Worm (Caenorhabditis elegans) whole organism, L1 larva: ENCODE results near the gene ceh-31.

Experiments used
- C34B4.2 ChIP-seq: sonication (generic microtip); optimal IDR thresholded peaks from 2 replicates; lab custom pipeline; 2017; ENCODE audit warnings: mild to moderate bottlenecking, missing genetic modification characterization, missing compliant biosample characterization
- Y116A8C.19 ChIP-seq: sonication (generic microtip); optimal IDR thresholded peaks from 2 replicates; lab custom pipeline; 2016; ENCODE audit warnings: missing compliant biosample characterization, missing genetic modification characterization, borderline replicate concordance
- aha-1 ChIP-seq: fragments of 150-350 bp; optimal IDR thresholded peaks from 2 replicates; lab custom pipeline; 2014; ENCODE audit warnings: missing biosample characterization, missing genetic modification characterization
- aly-2 ChIP-seq: fragments of 150-350 bp; optimal IDR thresholded peaks from 2 replicates; lab custom pipeline; 2014; ENCODE audit warnings: missing biosample characterization, missing genetic modification characterization
- ceh-8 ChIP-seq: fragments of 200-800 bp; sonication (Bioruptor generic); optimal IDR thresholded peaks from 2 replicates; lab custom pipeline; 2018; ENCODE audit warnings: mild to moderate bottlenecking, missing genetic modification characterization, moderate library complexity, missing compliant biosample characterization
- ceh-82 ChIP-seq, 3 experiments: fragments of 150-350 bp in 1 of 3; sonication (generic microtip) in 2 of 3; optimal IDR thresholded peaks; 2 replicates each; lab custom pipeline; 2014 to 2017; ENCODE audit warnings: missing biosample characterization in 3 of 3, missing genetic modification characterization in 3 of 3
- ceh-90 ChIP-seq: sonication (generic microtip); optimal IDR thresholded peaks from 2 replicates; lab custom pipeline; 2016; ENCODE audit warnings: missing genetic modification characterization, missing compliant biosample characterization
- ces-1 ChIP-seq: fragments of 150-350 bp; optimal IDR thresholded peaks from 2 replicates; lab custom pipeline; 2014; ENCODE audit warnings: missing biosample characterization, missing genetic modification reagents, missing genetic modification characterization
- dpl-1 ChIP-seq, 3 experiments: fragments of 150-350 bp in 2 of 3; sonication (generic microtip) in 1 of 3; optimal IDR thresholded peaks; 2 replicates each; lab custom pipeline; 2014 to 2017; ENCODE audit warnings: missing biosample characterization in 3 of 3, missing genetic modification characterization in 3 of 3, missing genetic modification reagents in 3 of 3
- dsc-1 ChIP-seq: sonication (generic microtip); optimal IDR thresholded peaks from 2 replicates; lab custom pipeline; 2016; ENCODE audit warnings: mild to moderate bottlenecking, missing genetic modification characterization, missing compliant biosample characterization
- efl-3 ChIP-seq: fragments of 200-800 bp; sonication (Bioruptor generic); optimal IDR thresholded peaks from 2 replicates; lab custom pipeline; 2018; ENCODE audit warnings: mild to moderate bottlenecking, missing genetic modification characterization, missing compliant biosample characterization
- egl-13 ChIP-seq: sonication (generic microtip); optimal IDR thresholded peaks from 2 replicates; lab custom pipeline; 2016; ENCODE audit warnings: missing genotype, missing genetic modification reagents, missing genetic modification characterization, missing compliant biosample characterization
- elt-2 ChIP-seq: sonication (generic microtip); optimal IDR thresholded peaks from 2 replicates; lab custom pipeline; 2016; ENCODE audit warnings: missing genetic modification characterization, mild to moderate bottlenecking, inconsistent platforms, missing compliant biosample characterization, missing genetic modification reagents
- elt-3 ChIP-seq, 6 experiments: fragments of 150-350 bp in 1 of 6; sonication (generic microtip); optimal IDR thresholded peaks; 2 replicates each; lab custom pipeline; 2017 to 2018; ENCODE audit warnings: missing biosample characterization in 6 of 6, missing genetic modification characterization in 6 of 6, inconsistent platforms in 1 of 6
- ets-5 ChIP-seq: fragments of 200-800 bp; sonication (Bioruptor generic); IDR thresholded peaks from 2 replicates; pipeline ENCODE4 v1.3.6; 2022; ENCODE audit warnings: missing genetic modification characterization, missing compliant biosample characterization
- fkh-10 ChIP-seq: sonication (generic microtip); optimal IDR thresholded peaks from 2 replicates; lab custom pipeline; 2017; ENCODE audit warnings: missing biosample characterization, missing genetic modification reagents, missing genetic modification characterization
- fkh-4 ChIP-seq: sonication (generic microtip); optimal IDR thresholded peaks from 2 replicates; lab custom pipeline; 2016; ENCODE audit warnings: missing compliant biosample characterization, missing genetic modification characterization, borderline replicate concordance
- grh-1 ChIP-seq: fragments of 200-800 bp; sonication (Bioruptor generic); IDR thresholded peaks from 2 replicates; pipeline ENCODE4 v1.3.6; 2022; ENCODE audit warnings: missing genetic modification reagents, missing genetic modification characterization, missing compliant biosample characterization
- irx-1 ChIP-seq: sonication (generic microtip); optimal IDR thresholded peaks from 2 replicates; lab custom pipeline; 2016; ENCODE audit warnings: missing genetic modification characterization, missing compliant biosample characterization
- isw-1 ChIP-seq: fragments of 200-800 bp; sonication (Bioruptor generic); IDR thresholded peaks from 2 replicates; pipeline ENCODE4 v1.3.6; 2022; ENCODE audit warnings: missing genetic modification characterization, missing compliant biosample characterization
- lin-14 ChIP-seq: fragments of 200-800 bp; sonication (Bioruptor generic); optimal IDR thresholded peaks from 2 replicates; lab custom pipeline; 2018; ENCODE audit warnings: mild to moderate bottlenecking, missing genetic modification characterization, moderate library complexity, missing compliant biosample characterization
- lin-15B ChIP-seq: fragments of 150-350 bp; sonication (generic microtip); optimal IDR thresholded peaks from 3 replicates; lab custom pipeline; 2014; ENCODE audit warnings: missing biosample characterization, missing genetic modification characterization
- lin-39 ChIP-seq: fragments of 150-350 bp; optimal IDR thresholded peaks from 2 replicates; lab custom pipeline; 2014; ENCODE audit warnings: missing biosample characterization, missing genetic modification reagents, missing genetic modification characterization
- lir-3 ChIP-seq: sonication (generic microtip); optimal IDR thresholded peaks from 2 replicates; lab custom pipeline; 2016; ENCODE audit warnings: mild to moderate bottlenecking, missing genetic modification characterization, moderate library complexity, missing compliant biosample characterization; ENCODE audit not compliant: poor library complexity
- lsy-2 ChIP-seq, 2 experiments: fragments of 150-350 bp; optimal IDR thresholded peaks; 2 replicates each; lab custom pipeline; 2014; ENCODE audit warnings: missing biosample characterization in 2 of 2, missing genetic modification characterization in 2 of 2
- mab-9 ChIP-seq: fragments of 200-800 bp; sonication (Bioruptor generic); IDR thresholded peaks from 2 replicates; pipeline ENCODE4 v1.3.6; 2022; ENCODE audit warnings: missing genetic modification reagents, missing genetic modification characterization, missing compliant biosample characterization
- mdl-1 ChIP-seq, 2 experiments: fragments of 150-350 bp; optimal IDR thresholded peaks; 2 replicates each; lab custom pipeline; 2014 to 2017; ENCODE audit warnings: missing biosample characterization in 2 of 2, missing genetic modification characterization in 2 of 2, inconsistent platforms in 1 of 2
- mef-2 ChIP-seq: fragments of 150-350 bp; optimal IDR thresholded peaks from 2 replicates; lab custom pipeline; 2014; ENCODE audit warnings: missing biosample characterization, missing genetic modification characterization
- mep-1 ChIP-seq: fragments of 150-350 bp; optimal IDR thresholded peaks from 2 replicates; lab custom pipeline; 2014; ENCODE audit warnings: missing biosample characterization, missing genetic modification characterization
- nhr-11 ChIP-seq: fragments of 150-350 bp; optimal IDR thresholded peaks from 2 replicates; lab custom pipeline; 2014; ENCODE audit warnings: missing biosample characterization, missing genetic modification characterization
- nhr-12 ChIP-seq: sonication (generic microtip); optimal IDR thresholded peaks from 2 replicates; lab custom pipeline; 2017; ENCODE audit warnings: missing biosample characterization, missing genetic modification characterization
- nhr-19 ChIP-seq: fragments of 200-800 bp; sonication (Bioruptor generic); conservative IDR thresholded peaks from 2 replicates; pipeline ENCODE4 v1.3.6; 2022; ENCODE audit warnings: missing genetic modification characterization, missing compliant biosample characterization
- nhr-20 ChIP-seq: sonication (generic microtip); optimal IDR thresholded peaks from 2 replicates; lab custom pipeline; 2016; ENCODE audit warnings: mild to moderate bottlenecking, missing genetic modification characterization, missing compliant biosample characterization
- nhr-237 ChIP-seq: fragments of 150-350 bp; optimal IDR thresholded peaks from 2 replicates; lab custom pipeline; 2014; ENCODE audit warnings: missing biosample characterization, missing genetic modification characterization
- nhr-28 ChIP-seq: fragments of 150-350 bp; optimal IDR thresholded peaks from 2 replicates; lab custom pipeline; 2014; ENCODE audit warnings: missing biosample characterization, missing genetic modification characterization
- nhr-71 ChIP-seq: sonication (generic microtip); optimal IDR thresholded peaks from 2 replicates; lab custom pipeline; 2016; ENCODE audit warnings: mild to moderate bottlenecking, missing genetic modification characterization, moderate library complexity, missing compliant biosample characterization
- nhr-84 ChIP-seq: sonication (generic microtip); optimal IDR thresholded peaks from 2 replicates; lab custom pipeline; 2017; ENCODE audit warnings: missing biosample characterization, missing genetic modification characterization
- nhr-85 ChIP-seq: sonication (generic microtip); peaks from one replicate; lab custom pipeline; 2016; ENCODE audit warnings: missing genetic modification characterization, inconsistent platforms, missing compliant biosample characterization
- nhr-90 ChIP-seq: sonication (generic microtip); optimal IDR thresholded peaks from 2 replicates; lab custom pipeline; 2016; ENCODE audit warnings: mild to moderate bottlenecking, missing genetic modification characterization, missing compliant biosample characterization; ENCODE audit not compliant: poor library complexity
- pag-3 ChIP-seq: sonication (generic microtip); optimal IDR thresholded peaks from 2 replicates; lab custom pipeline; 2017; ENCODE audit warnings: missing genetic modification characterization, mild to moderate bottlenecking, missing compliant biosample characterization, antibody characterized with exemption, borderline replicate concordance; ENCODE audit not compliant: insufficient read depth
- pqm-1 ChIP-seq: sonication (generic microtip); optimal IDR thresholded peaks from 3 replicates; lab custom pipeline; 2017; ENCODE audit warnings: missing biosample characterization, missing genetic modification characterization
- snu-23 ChIP-seq: sonication (generic microtip); optimal IDR thresholded peaks from 2 replicates; lab custom pipeline; 2016; ENCODE audit warnings: missing genetic modification characterization, missing compliant biosample characterization
- swsn-7 ChIP-seq: sonication (generic microtip); optimal IDR thresholded peaks from 2 replicates; lab custom pipeline; 2016; ENCODE audit warnings: missing genetic modification characterization, missing compliant biosample characterization
- tlp-1 ChIP-seq: fragments of 150-350 bp; optimal IDR thresholded peaks from 2 replicates; lab custom pipeline; 2014; ENCODE audit warnings: missing biosample characterization, missing genetic modification characterization
- unc-130 ChIP-seq: fragments of 150-350 bp; optimal IDR thresholded peaks from 2 replicates; lab custom pipeline; 2017; ENCODE audit warnings: missing biosample characterization, missing genetic modification characterization, inconsistent platforms
- unc-62 ChIP-seq: fragments of 150-350 bp; optimal IDR thresholded peaks from 2 replicates; lab custom pipeline; 2014; ENCODE audit warnings: missing biosample characterization, missing genetic modification reagents, missing genetic modification characterization
- unc-86 ChIP-seq: sonication (generic microtip); optimal IDR thresholded peaks from 2 replicates; lab custom pipeline; 2016; ENCODE audit warnings: missing genetic modification characterization, missing compliant biosample characterization
- xbp-1 ChIP-seq: sonication (generic microtip); optimal IDR thresholded peaks from 2 replicates; lab custom pipeline; 2016; ENCODE audit warnings: missing genetic modification characterization, missing compliant biosample characterization
- ztf-4 ChIP-seq: fragments of 150-350 bp; optimal IDR thresholded peaks from 2 replicates; lab custom pipeline; 2014; ENCODE audit warnings: missing biosample characterization, missing genetic modification characterization

ceh-31 gene

DNA sequence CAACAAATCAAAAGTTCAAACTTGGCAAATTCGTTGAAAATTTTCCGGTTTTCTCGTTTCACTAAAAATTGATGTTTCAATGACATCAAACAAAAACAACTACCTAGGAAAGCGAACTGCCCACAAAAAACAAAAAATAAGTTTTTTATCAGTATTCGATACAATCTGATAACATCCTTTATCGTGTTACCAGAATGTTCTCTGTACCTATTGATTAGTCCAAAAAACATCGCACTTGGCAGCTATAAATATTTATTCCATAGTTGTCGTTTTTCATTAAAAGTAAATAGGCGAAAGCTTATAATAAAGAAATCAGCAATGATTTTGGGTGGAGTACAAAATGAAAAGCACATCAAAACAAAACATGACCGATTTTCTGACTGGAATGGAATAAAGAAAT, 47.0 kb upstream of the ceh-31 start (continued):
- TF ChIP-seq nhr-19 (GFP tag; lab: Robert Waterston, UW) (peak; percentile 33; the same call in 1 of the 2 replicates), lin-39 (tag; lab: Kevin White, UChicago) (no peak), mdl-1 (tag; optimal IDR thresholded peaks at IDR 0.05; lab: Kevin White, UChicago) (no peak), mep-1 (tag; lab: Kevin White, UChicago) (no peak), nhr-237 (no peak), unc-86 (tag; lab: Kevin White, UChicago) (no peak), aly-2 (peak; percentile 85), ceh-8 (no peak), fkh-4 (tag; lab: Kevin White, UChicago) (no peak), dsc-1 (tag; lab: Kevin White, UChicago) (no peak), nhr-12 (no peak), elt-2 (tag; lab: Kevin White, UChicago) (peak; percentile 79), mef-2 (tag; lab: Kevin White, UChicago) (no peak), lsy-2 (tag; optimal IDR thresholded peaks at IDR 0.05; lab: Kevin White, UChicago) (no peak), ceh-90 (tag; lab: Kevin White, UChicago) (no peak), irx-1 (tag; lab: Kevin White, UChicago) (no peak), dpl-1 (GFP tag; optimal IDR thresholded peaks at IDR 0.05; lab: Kevin White, UChicago) (no peak), elt-3 (tag; optimal IDR thresholded peaks at IDR 0.05; lab: Kevin White, UChicago) (peak in 1 of 6 experiments; percentile 80), swsn-7 (tag; lab: Kevin White, UChicago) (no peak), lin-15B (no peak), nhr-71 (tag; lab: Kevin White, UChicago) (peak; percentile 48), egl-13 (tag; lab: Kevin White, UChicago) (no peak), nhr-20 (tag; lab: Kevin White, UChicago) (peak; percentile 40), snu-23 (peak; percentile 26), efl-3 (GFP tag; lab: Kevin White, UChicago) (no peak), lir-3 (tag; lab: Kevin White, UChicago) (no peak), nhr-85 (peak; percentile 88), pag-3 (no peak), xbp-1 (tag; lab: Kevin White, UChicago) (no peak), nhr-90 (tag; lab: Kevin White, UChicago) (peak; percentile 41), ztf-4 (tag; lab: Kevin White, UChicago) (peak; percentile 37), lin-14 (GFP tag; lab: Kevin White, UChicago) (peak; percentile 31), ets-5 (GFP tag; lab: Robert Waterston, UW) (no peak), tlp-1 (no peak), unc-130 (tag; lab: Kevin White, UChicago) (no peak), mab-9 (GFP tag; lab: Robert Waterston, UW) (no peak)
- TF ChIP-seq, all 84 proteins: peak for 13

DNA sequence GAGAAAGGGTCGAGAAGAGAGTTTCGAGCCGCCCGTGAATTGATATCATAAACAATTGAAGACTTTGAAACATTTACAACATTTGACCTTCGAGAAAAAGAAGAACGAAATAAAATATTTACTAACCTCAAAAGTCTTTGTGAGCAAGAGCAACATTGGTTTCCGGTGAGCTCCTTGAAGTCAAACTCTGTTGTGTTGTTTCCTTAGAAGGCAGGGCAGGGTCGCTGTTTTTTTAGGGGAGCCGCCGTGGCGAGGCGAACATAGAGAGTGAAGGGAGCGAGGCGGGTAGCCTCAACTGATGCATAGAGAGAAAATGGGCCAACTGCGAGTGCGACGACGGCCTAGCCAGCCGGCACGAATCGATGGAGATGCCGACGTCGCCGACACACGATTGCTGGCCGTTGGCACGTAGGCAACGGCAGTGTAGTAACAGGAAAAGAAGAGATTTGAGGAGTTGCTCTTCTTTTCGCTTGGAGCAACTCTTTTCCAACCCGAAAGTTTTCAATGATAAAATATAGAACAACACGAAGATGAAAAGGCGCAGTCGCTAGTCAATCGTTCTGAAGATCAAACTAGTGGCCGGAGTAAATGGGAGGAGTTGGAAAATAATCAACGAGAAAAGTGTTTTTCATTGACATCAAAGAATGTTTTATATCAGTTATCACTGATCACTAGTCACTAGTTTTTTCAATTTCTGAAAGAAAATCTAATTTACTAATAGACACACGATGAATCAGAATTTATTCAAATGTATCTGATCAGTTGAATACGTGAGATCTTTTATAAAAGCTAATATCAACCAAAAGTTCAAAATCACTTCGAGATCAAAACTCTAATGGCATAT, 46.0 kb upstream of the ceh-31 start, which contains the start of gene mai-1:
mai-1 (minus strand) TSS at position 557 of the 844 bp plus-strand sequence.
- TF ChIP-seq pqm-1, result no peak
- no peak for TF ChIP-seq nhr-28
- TF ChIP-seq unc-86 (tag; lab: Kevin White, UChicago), result peak; percentile 38
- TF ChIP-seq snu-23, result peak; percentile 57
- no peak for TF ChIP-seq nhr-11
- TF ChIP-seq mab-9 (GFP tag; lab: Robert Waterston, UW), result peak; percentile 57; the same call in 1 of the 2 replicates
- no peak for TF ChIP-seq ces-1
- no peak for TF ChIP-seq nhr-237
- TF ChIP-seq grh-1 (GFP tag; lab: Robert Waterston, UW), result no peak
- peak; percentile 20 to 73 (median 23) for TF ChIP-seq ceh-82 (tag; optimal IDR thresholded peaks at IDR 0.05; lab: Kevin White, UChicago)
- no peak for TF ChIP-seq elt-3 (tag; optimal IDR thresholded peaks at IDR 0.05; lab: Kevin White, UChicago)
- TF ChIP-seq aha-1 (tag; lab: Kevin White, UChicago), result peak; percentile 95
- TF ChIP-seq lir-3 (tag; lab: Kevin White, UChicago), result peak; percentile 24
- no peak for TF ChIP-seq irx-1 (tag; lab: Kevin White, UChicago)
- peak; percentile 94 for TF ChIP-seq pag-3
- TF ChIP-seq isw-1 (GFP tag; lab: Robert Waterston, UW), result no peak
- no peak for TF ChIP-seq C34B4.2 (tag; lab: Kevin White, UChicago)
- TF ChIP-seq nhr-84 (tag; lab: Kevin White, UChicago), result no peak
- TF ChIP-seq Y116A8C.19, result no peak
- no peak for TF ChIP-seq lin-39 (tag; lab: Kevin White, UChicago)
- peak; percentile 65 for TF ChIP-seq swsn-7 (tag; lab: Kevin White, UChicago)
- peak; percentile 60 for TF ChIP-seq fkh-10 (GFP tag; lab: Kevin White, UChicago)
- TF ChIP-seq xbp-1 (tag; lab: Kevin White, UChicago), result peak; percentile 42
- TF ChIP-seq unc-62 (GFP tag; lab: Kevin White, UChicago), result no peak
